Worm (Caenorhabditis elegans) whole organism, late embryonic: ENCODE data around the gene Y73C8C.3.

ENCODE experiments used
- C38D4.7 ChIP-seq: fragments of 200-800 bp; sonication (Bioruptor generic); optimal IDR thresholded peaks from 2 replicates; lab custom pipeline; 2018; ENCODE audit warnings: mild to moderate bottlenecking, missing genetic modification characterization, moderate library complexity, missing compliant biosample characterization
- F13H6.1 ChIP-seq: sonication (generic microtip); optimal IDR thresholded peaks from 2 replicates; lab custom pipeline; 2016; ENCODE audit warnings: missing genetic modification characterization, missing compliant biosample characterization
- T23F11.4 ChIP-seq: fragments of 200-800 bp; sonication (Bioruptor generic); optimal IDR thresholded peaks from 2 replicates; lab custom pipeline; 2018; ENCODE audit warnings: mild to moderate bottlenecking, missing genetic modification characterization, missing compliant biosample characterization
- Y22D7AL.16 ChIP-seq: sonication (generic microtip); optimal IDR thresholded peaks from 2 replicates; lab custom pipeline; 2016; ENCODE audit warnings: missing genetic modification characterization, missing compliant biosample characterization
- ceh-14 ChIP-seq: sonication (generic microtip); optimal IDR thresholded peaks from 2 replicates; lab custom pipeline; 2016; ENCODE audit warnings: missing genotype, missing genetic modification characterization, missing compliant biosample characterization
- ceh-18 ChIP-seq: sonication (generic microtip); optimal IDR thresholded peaks from 2 replicates; lab custom pipeline; 2016; ENCODE audit warnings: missing genetic modification characterization, missing compliant biosample characterization
- ceh-19 ChIP-seq: fragments of 200-800 bp; sonication (Bioruptor generic); optimal IDR thresholded peaks from 2 replicates; lab custom pipeline; 2018; ENCODE audit warnings: mild to moderate bottlenecking, missing genetic modification characterization, missing compliant biosample characterization
- ceh-2 ChIP-seq: sonication (generic microtip); optimal IDR thresholded peaks from 2 replicates; lab custom pipeline; 2016; ENCODE audit warnings: missing genotype, missing genetic modification characterization, missing compliant biosample characterization
- ceh-22 ChIP-seq: sonication (generic microtip); optimal IDR thresholded peaks from 2 replicates; lab custom pipeline; 2017; ENCODE audit warnings: missing biosample characterization, missing genetic modification characterization
- ceh-24 ChIP-seq: sonication (generic microtip); optimal IDR thresholded peaks from 2 replicates; lab custom pipeline; 2016; ENCODE audit warnings: mild to moderate bottlenecking, missing genetic modification characterization, missing compliant biosample characterization
- ceh-34 ChIP-seq: sonication (generic microtip); optimal IDR thresholded peaks from 2 replicates; lab custom pipeline; 2016; ENCODE audit warnings: mild to moderate bottlenecking, missing genetic modification characterization, missing compliant biosample characterization
- ceh-6 ChIP-seq: fragments of 200-800 bp; sonication (Bioruptor generic); optimal IDR thresholded peaks from 2 replicates; lab custom pipeline; 2018; ENCODE audit warnings: mild to moderate bottlenecking, missing genetic modification characterization, missing compliant biosample characterization
- ceh-9 ChIP-seq: sonication (generic microtip); optimal IDR thresholded peaks from 2 replicates; lab custom pipeline; 2016; ENCODE audit warnings: mild to moderate bottlenecking, missing genetic modification characterization, inconsistent platforms, missing compliant biosample characterization
- dmd-4 ChIP-seq: sonication (generic microtip); optimal IDR thresholded peaks from 2 replicates; lab custom pipeline; 2016; ENCODE audit warnings: borderline replicate concordance, missing genetic modification characterization, missing compliant biosample characterization
- dve-1 ChIP-seq: sonication (generic microtip); optimal IDR thresholded peaks from 2 replicates; lab custom pipeline; 2017; ENCODE audit warnings: antibody characterized with exemption, mild to moderate bottlenecking, missing genetic modification characterization, missing compliant biosample characterization
- elt-4 ChIP-seq: sonication (generic microtip); optimal IDR thresholded peaks from 2 replicates; lab custom pipeline; 2016; ENCODE audit warnings: missing genetic modification characterization, missing compliant biosample characterization
- ets-4 ChIP-seq: sonication (generic microtip); optimal IDR thresholded peaks from 2 replicates; lab custom pipeline; 2016; ENCODE audit warnings: missing genetic modification characterization, missing compliant biosample characterization
- eyg-1 ChIP-seq: sonication (generic microtip); optimal IDR thresholded peaks from 2 replicates; lab custom pipeline; 2016; ENCODE audit warnings: missing genotype, missing genetic modification characterization, missing compliant biosample characterization
- fax-1 ChIP-seq: sonication (generic microtip); optimal IDR thresholded peaks from 2 replicates; lab custom pipeline; 2016; ENCODE audit warnings: missing genotype, missing genetic modification characterization, missing compliant biosample characterization
- hlh-13 ChIP-seq: fragments of 200-800 bp; sonication (Bioruptor generic); optimal IDR thresholded peaks from 2 replicates; lab custom pipeline; 2018; ENCODE audit warnings: mild to moderate bottlenecking, missing genetic modification characterization, missing compliant biosample characterization
- hlh-30 ChIP-seq: sonication (generic microtip); optimal IDR thresholded peaks from 2 replicates; lab custom pipeline; 2017; ENCODE audit warnings: antibody characterized with exemption, missing genetic modification characterization, missing compliant biosample characterization; ENCODE audit not compliant: insufficient read depth
- hlh-8 ChIP-seq: sonication (generic microtip); optimal IDR thresholded peaks from 2 replicates; lab custom pipeline; 2016; ENCODE audit warnings: missing genotype, missing genetic modification characterization, missing compliant biosample characterization
- lim-6 ChIP-seq: sonication (generic microtip); optimal IDR thresholded peaks from 2 replicates; lab custom pipeline; 2016; ENCODE audit warnings: missing genetic modification characterization, missing compliant biosample characterization
- lin-11 ChIP-seq: fragments of 200-800 bp; sonication (Bioruptor generic); optimal IDR thresholded peaks from 2 replicates; lab custom pipeline; 2018; ENCODE audit warnings: mild to moderate bottlenecking, missing genetic modification characterization, missing compliant biosample characterization
- madf-2 ChIP-seq: sonication (generic microtip); optimal IDR thresholded peaks from 2 replicates; lab custom pipeline; 2017; ENCODE audit warnings: missing genetic modification characterization, missing compliant biosample characterization
- nfya-1 ChIP-seq: sonication (generic microtip); optimal IDR thresholded peaks from 2 replicates; lab custom pipeline; 2017; ENCODE audit warnings: missing genetic modification characterization, mild to moderate bottlenecking, missing compliant biosample characterization, antibody characterized with exemption, moderate library complexity
- nhr-11 ChIP-seq: fragments of 150-350 bp; optimal IDR thresholded peaks from 2 replicates; lab custom pipeline; 2014; ENCODE audit warnings: missing biosample characterization, missing genetic modification characterization
- pha-2 ChIP-seq: sonication (generic microtip); optimal IDR thresholded peaks from 2 replicates; lab custom pipeline; 2017; ENCODE audit warnings: mild to moderate bottlenecking, missing genetic modification characterization, missing compliant biosample characterization
- pqm-1 ChIP-seq: sonication (generic microtip); optimal IDR thresholded peaks from 2 replicates; lab custom pipeline; 2016; ENCODE audit warnings: missing genetic modification characterization, missing compliant biosample characterization
- sdc-2 ChIP-seq: sonication (generic microtip); optimal IDR thresholded peaks from 2 replicates; lab custom pipeline; 2016; ENCODE audit warnings: missing genotype, missing genetic modification characterization, missing compliant biosample characterization
- sox-2 ChIP-seq: fragments of 200-800 bp; sonication (Bioruptor generic); IDR thresholded peaks from 2 replicates; pipeline ENCODE4 v1.3.6; 2022; ENCODE audit warnings: missing genetic modification reagents, missing genetic modification characterization, missing compliant biosample characterization
- syd-9 ChIP-seq: sonication (generic microtip); optimal IDR thresholded peaks from 2 replicates; lab custom pipeline; 2016; ENCODE audit warnings: mild to moderate bottlenecking, missing genetic modification characterization, moderate library complexity, missing compliant biosample characterization
- tbx-2 ChIP-seq: sonication (generic microtip); optimal IDR thresholded peaks from 2 replicates; lab custom pipeline; 2016; ENCODE audit warnings: missing genetic modification characterization, missing compliant biosample characterization
- ttx-3 ChIP-seq: sonication (generic microtip); optimal IDR thresholded peaks from 2 replicates; lab custom pipeline; 2016; ENCODE audit warnings: missing genetic modification reagents, missing genetic modification characterization, missing compliant biosample characterization
- unc-3 ChIP-seq, 2 experiments: fragments of 200-800 bp in 1 of 2; sonication (Bioruptor generic) in 1 of 2; sonication (generic microtip) in 1 of 2; conservative IDR thresholded peaks in 1 of 2; optimal IDR thresholded peaks in 1 of 2; 2 replicates each; pipeline versions ENCODE4 v1.3.6 to Lab custom; 2016 to 2022; ENCODE audit warnings: missing compliant biosample characterization in 2 of 2, missing genetic modification characterization in 2 of 2, missing genetic modification reagents in 1 of 2
- unc-42 ChIP-seq: sonication (generic microtip); optimal IDR thresholded peaks from 2 replicates; lab custom pipeline; 2016; ENCODE audit warnings: missing genotype, missing genetic modification characterization, missing compliant biosample characterization
- unc-55 ChIP-seq: sonication (generic microtip); optimal IDR thresholded peaks from 2 replicates; lab custom pipeline; 2017; ENCODE audit warnings: missing biosample characterization, missing genetic modification reagents, missing genetic modification characterization
- zip-5 ChIP-seq: sonication (generic microtip); optimal IDR thresholded peaks from 2 replicates; lab custom pipeline; 2016; ENCODE audit warnings: missing genetic modification characterization, missing compliant biosample characterization
- ztf-16 ChIP-seq: sonication (generic microtip); optimal IDR thresholded peaks from 2 replicates; lab custom pipeline; 2017; ENCODE audit warnings: missing genetic modification characterization, missing compliant biosample characterization

Y73C8C.3 gene

ce11 chrV:3133293-3133755 lies 18.3 kb downstream of the Y73C8C.3 start, which contains the start of gene F02C9.2:
TSS of gene F02C9.2 (plus strand) at chrV:3133705.
- TF ChIP-seq hlh-13 (GFP tag; lab: Kevin White, UChicago) (no peak), pha-2 (tag; lab: Kevin White, UChicago) (no peak), syd-9 (tag; lab: Kevin White, UChicago) (no peak), sdc-2 (no peak), T23F11.4 (GFP tag; lab: Kevin White, UChicago) (no peak), unc-55 (GFP tag; lab: Kevin White, UChicago) (no peak), ceh-2 (tag; lab: Kevin White, UChicago) (no peak), elt-4 (no peak), lin-11 (tag; lab: Kevin White, UChicago) (no peak), nfya-1 (tag; lab: Kevin White, UChicago) (no peak), madf-2 (no peak), nhr-11 (no peak)

- TF ChIP-seq ceh-18 (tag; lab: Kevin White, UChicago) (no peak), ceh-34 (tag; lab: Kevin White, UChicago) (no peak), zip-5 (tag; lab: Kevin White, UChicago) (no peak), sdc-2 (no peak), ceh-24 (tag; lab: Kevin White, UChicago) (no peak), ztf-16 (tag; lab: Kevin White, UChicago) (no peak), ets-4 (tag; lab: Kevin White, UChicago) (no peak), ceh-14 (no peak)
These were observed 23.4 kb downstream of the Y73C8C.3 start, which contains the start of the genes irld-3 and F02C9.1 for ce11 chrV:3138488-3138887. TSS of gene irld-3 (minus strand) at chrV:3138588. TSS of gene F02C9.1 (plus strand) at chrV:3138703.

- TF ChIP-seq ztf-16 (tag; lab: Kevin White, UChicago): no peak
- TF ChIP-seq C38D4.7 (GFP tag; lab: Kevin White, UChicago): no peak
- TF ChIP-seq fax-1 (tag; lab: Kevin White, UChicago): no peak
- no peak for TF ChIP-seq pqm-1 (tag; lab: Kevin White, UChicago)
- no peak for TF ChIP-seq nfya-1 (tag; lab: Kevin White, UChicago)
- no peak for TF ChIP-seq dve-1 (tag; lab: Kevin White, UChicago)
- TF ChIP-seq sdc-2: no peak
- TF ChIP-seq ceh-6 (GFP tag; lab: Kevin White, UChicago): no peak
- no peak for TF ChIP-seq syd-9 (tag; lab: Kevin White, UChicago)
- TF ChIP-seq lim-6: no peak
- TF ChIP-seq hlh-8 (tag; lab: Kevin White, UChicago): no peak
These were observed 26.1 kb downstream of the Y73C8C.3 start, which contains the start of gene srab-9 for ce11 chrV:3141190-3141589. TSS of gene srab-9 (minus strand) at chrV:3141290.

- no peak for TF ChIP-seq dmd-4 (tag; lab: Kevin White, UChicago)
- no peak for TF ChIP-seq ceh-9
These were observed 29.4 kb downstream of the Y73C8C.3 start, which contains the start of gene srab-10 for ce11 chrV:3144494-3144893. TSS of gene srab-10 (minus strand) at chrV:3144594.

ce11 chrV:3145241-3145640 lies 30.2 kb downstream of the Y73C8C.3 start:
- TF ChIP-seq ceh-22 (tag; lab: Kevin White, UChicago): no peak
- TF ChIP-seq sox-2: no peak

- TF ChIP-seq unc-3 (GFP tag; conservative IDR thresholded peaks at IDR 0.05; lab: Robert Waterston, UW): no peak
- TF ChIP-seq unc-3 (tag; optimal IDR thresholded peaks at IDR 0.05; lab: Kevin White, UChicago): no peak
- TF ChIP-seq hlh-30 (tag; lab: Kevin White, UChicago): no peak
- TF ChIP-seq ceh-19 (GFP tag; lab: Kevin White, UChicago): no peak
- no peak for TF ChIP-seq Y22D7AL.16 (tag; lab: Kevin White, UChicago)
- TF ChIP-seq pqm-1 (tag; lab: Kevin White, UChicago): no peak
- no peak for TF ChIP-seq ztf-16 (tag; lab: Kevin White, UChicago)
- TF ChIP-seq eyg-1 (tag; lab: Kevin White, UChicago): no peak
- TF ChIP-seq ceh-9: no peak
- no peak for TF ChIP-seq lim-6
- TF ChIP-seq dve-1 (tag; lab: Kevin White, UChicago): no peak
- no peak for TF ChIP-seq unc-42
- no peak for TF ChIP-seq ceh-2 (tag; lab: Kevin White, UChicago)
- TF ChIP-seq F13H6.1 (tag; lab: Kevin White, UChicago): no peak
- no peak for TF ChIP-seq lin-11 (tag; lab: Kevin White, UChicago)
- TF ChIP-seq ttx-3 (tag; lab: Kevin White, UChicago): no peak
- TF ChIP-seq tbx-2: no peak
- TF ChIP-seq syd-9 (tag; lab: Kevin White, UChicago): no peak
These were observed 31.9 kb downstream of the Y73C8C.3 start, which contains the start of gene srab-11 for ce11 chrV:3146932-3147331. TSS of gene srab-11 (minus strand) at chrV:3147032.
